Fruit fly (Drosophila melanogaster): ENCODE measurements around the gene GckIII.
A peak's percentile ranks its signal among the peaks of the same experiment; 100 is the strongest.

DNA sequence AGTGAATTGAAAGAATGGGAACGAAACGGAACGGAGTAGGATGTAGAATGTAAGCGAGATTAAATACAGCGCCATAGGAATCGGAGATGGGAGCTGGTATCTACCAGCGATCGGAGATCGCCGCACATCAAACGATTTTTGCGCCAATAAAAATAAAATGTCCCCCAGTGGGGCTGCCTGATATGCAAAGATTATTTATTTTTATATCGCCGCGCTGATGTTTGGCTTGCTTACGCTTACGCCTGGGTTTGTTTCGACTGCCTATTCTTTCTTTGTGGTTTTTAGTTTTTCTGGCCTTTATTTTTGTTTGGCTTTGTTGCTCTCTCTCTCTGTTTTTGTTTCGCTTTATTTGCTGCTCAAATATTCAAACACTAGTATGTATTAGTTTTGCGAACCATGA, 21.6 kb upstream of the GckIII start:
- TF ChIP-seq Eip78C (GFP tag) (no peak), CG7368 (GFP tag; optimal IDR thresholded peaks at IDR 0.05) (no peak), CG11902 (GFP tag; optimal IDR thresholded peaks at IDR 0.05) (no peak), CG4318 (GFP tag; optimal IDR thresholded peaks at IDR 0.05) (no peak), eg (GFP tag; IDR thresholded peaks at IDR 0.05) (0 out of 3 replicates have a peak, but pooled peaks have one; percentile 29), CG6808 (GFP tag; optimal IDR thresholded peaks at IDR 0.05) (no peak), Lpt (GFP tag; optimal IDR thresholded peaks at IDR 0.05) (no peak), Ets21C (GFP tag; optimal IDR thresholded peaks at IDR 0.05) (no peak), CG3919 (GFP tag; optimal IDR thresholded peaks at IDR 0.05) (no peak), net (GFP tag; optimal IDR thresholded peaks at IDR 0.05) (no peak), CG6792 (GFP tag; optimal IDR thresholded peaks at IDR 0.05) (no peak), Hr4 (GFP tag; optimal IDR thresholded peaks at IDR 0.05) (no peak), CG34406 (GFP tag; optimal IDR thresholded peaks at IDR 0.05) (no peak)

Data from whole organism, prepupa.